Fruit fly (Drosophila melanogaster) whole organism, pupa: ENCODE data around the gene CG43880.

ENCODE experiments used
- CG14655 ChIP-seq: fragments of 200-800 bp; sonication (Bioruptor generic); optimal IDR thresholded peaks from 3 replicates; lab custom pipeline; 2017; ENCODE audit warnings: mild to moderate bottlenecking, missing biosample characterization, missing genetic modification reagents, missing genetic modification characterization
- EcR ChIP-seq: fragments of 200-800 bp; sonication (Bioruptor generic); optimal IDR thresholded peaks from 3 replicates; lab custom pipeline; 2019; ENCODE audit warnings: missing biosample characterization, missing genetic modification characterization, mild to moderate bottlenecking, moderate library complexity, missing genetic modification reagents
- fd96Ca ChIP-seq: fragments of 200-800 bp; sonication (Bioruptor generic); IDR thresholded peaks from 3 replicates; pipeline ENCODE4 v1.3.6; 2022; ENCODE audit warnings: missing biosample characterization, missing genetic modification characterization

DNA sequence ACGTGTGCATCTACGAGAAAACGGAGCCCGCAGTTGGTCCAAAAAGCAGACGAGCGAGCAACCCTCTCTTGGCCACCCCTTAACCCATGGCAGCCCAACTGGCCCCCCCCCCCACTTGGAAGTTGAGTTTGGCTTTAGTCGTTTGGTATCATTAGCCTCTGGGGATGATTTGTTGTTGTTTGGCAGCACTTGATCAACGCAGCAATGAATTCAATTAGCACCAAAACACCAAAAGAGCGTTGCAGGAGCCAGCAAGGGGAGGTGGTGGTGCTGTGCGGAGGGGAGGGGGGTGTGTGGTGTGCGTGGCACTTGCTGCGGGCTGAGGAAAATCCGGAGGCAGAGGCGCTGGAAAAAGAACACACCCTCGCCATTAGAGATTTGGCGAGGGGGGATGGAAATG, 8.8 kb upstream of the CG43880 start:
- TF ChIP-seq fd96Ca (GFP tag; lab: Robert Waterston, UW) = no peak
- no peak for TF ChIP-seq CG14655 (GFP tag; lab: Kevin White, UChicago)
- TF ChIP-seq EcR (GFP tag; lab: Kevin White, UChicago) = no peak
